Worm (Caenorhabditis elegans): ENCODE results near the gene ZK662.6.

ZK662.6 gene

ce11 chrX:15738432-15739003 is 20.1 kb downstream of the ZK662.6 start:
- TF ChIP-seq flt-1 (GFP tag; IDR thresholded peaks at IDR 0.05): peak; percentile 23; the same call in 1 of the 2 replicates
- peak; percentile 29; the same call in 1 of the 2 replicates for TF ChIP-seq T22C8.4 (GFP tag; IDR thresholded peaks at IDR 0.05)

- TF ChIP-seq flt-1 (GFP tag; IDR thresholded peaks at IDR 0.05) (no peak), ztf-23 (GFP tag; IDR thresholded peaks at IDR 0.05) (no peak), ztf-29 (GFP tag; IDR thresholded peaks at IDR 0.05) (no peak), T22C8.4 (GFP tag; IDR thresholded peaks at IDR 0.05) (no peak), tab-1 (GFP tag; IDR thresholded peaks at IDR 0.05) (no peak), cog-1 (tag; optimal IDR thresholded peaks at IDR 0.05) (no peak), klf-2 (GFP tag; conservative IDR thresholded peaks at IDR 0.05) (no peak), med-1 (GFP tag; optimal IDR thresholded peaks at IDR 0.05; ENCODE audit: insufficient read depth) (no peak), ref-1 (GFP tag; conservative IDR thresholded peaks at IDR 0.05) (no peak)
Measured at ce11 chrX:15740526-15740925, 22.1 kb downstream of the ZK662.6 start, which contains the start of gene srg-64. TSS of gene srg-64 (minus strand) at chrX:15740626.

- TF ChIP-seq ztf-29 (GFP tag; IDR thresholded peaks at IDR 0.05): peak; percentile 88
- peak; percentile 96 for TF ChIP-seq tab-1 (GFP tag; IDR thresholded peaks at IDR 0.05)
- TF ChIP-seq flt-1 (GFP tag; IDR thresholded peaks at IDR 0.05): peak; percentile 96
- peak; percentile 92 for TF ChIP-seq klf-2 (GFP tag; conservative IDR thresholded peaks at IDR 0.05)
- peak; percentile 95 for TF ChIP-seq ztf-23 (GFP tag; IDR thresholded peaks at IDR 0.05)
- peak; percentile 84 for TF ChIP-seq cog-1 (tag; optimal IDR thresholded peaks at IDR 0.05)
- peak; percentile 68 for TF ChIP-seq med-1 (GFP tag; optimal IDR thresholded peaks at IDR 0.05; ENCODE audit: insufficient read depth)
- peak; percentile 88 for TF ChIP-seq ref-1 (GFP tag; conservative IDR thresholded peaks at IDR 0.05)
- TF ChIP-seq T22C8.4 (GFP tag; IDR thresholded peaks at IDR 0.05): peak; percentile 91
Measured at ce11 chrX:15741852-15742251, 23.4 kb downstream of the ZK662.6 start.

ce11 chrX:15742310-15742709 is 23.9 kb downstream of the ZK662.6 start, which contains the start of gene nhr-255:
TSS of gene nhr-255 (plus strand) at chrX:15742610.
- TF ChIP-seq cog-1 (tag; optimal IDR thresholded peaks at IDR 0.05) (no peak), T22C8.4 (GFP tag; IDR thresholded peaks at IDR 0.05) (no peak), klf-2 (GFP tag; conservative IDR thresholded peaks at IDR 0.05) (no peak), ztf-23 (GFP tag; IDR thresholded peaks at IDR 0.05) (no peak), ztf-29 (GFP tag; IDR thresholded peaks at IDR 0.05) (no peak), med-1 (GFP tag; optimal IDR thresholded peaks at IDR 0.05; ENCODE audit: insufficient read depth) (no peak), tab-1 (GFP tag; IDR thresholded peaks at IDR 0.05) (no peak), flt-1 (GFP tag; IDR thresholded peaks at IDR 0.05) (no peak), ref-1 (GFP tag; conservative IDR thresholded peaks at IDR 0.05) (no peak)

DNA sequence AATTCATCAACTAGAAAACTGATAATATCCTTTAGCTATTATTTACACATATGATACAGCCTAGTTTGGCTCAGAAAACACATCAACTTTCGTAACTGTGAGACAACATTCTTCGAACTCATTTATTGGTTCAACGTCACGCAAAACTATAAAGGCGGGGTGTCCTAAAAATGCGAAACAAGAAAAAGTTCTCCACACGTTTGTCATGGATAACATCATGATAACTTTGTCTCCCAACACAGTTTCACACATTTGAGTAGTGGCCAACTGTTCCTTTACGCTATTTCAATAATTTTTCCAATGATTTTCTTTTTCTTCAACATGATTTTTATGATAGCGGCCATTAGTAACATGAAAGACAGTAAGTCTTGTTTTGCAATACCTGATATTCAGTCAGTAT is 28.3 kb downstream of the ZK662.6 start, which contains the start of gene srxa-9:
Gene srxa-9, plus strand, starts transcription at position 301 of the 400 bp plus-strand sequence.
- TF ChIP-seq med-1 (GFP tag; optimal IDR thresholded peaks at IDR 0.05; ENCODE audit: insufficient read depth) (no peak), tab-1 (GFP tag; IDR thresholded peaks at IDR 0.05) (no peak), flt-1 (GFP tag; IDR thresholded peaks at IDR 0.05) (no peak), T22C8.4 (GFP tag; IDR thresholded peaks at IDR 0.05) (no peak), ztf-23 (GFP tag; IDR thresholded peaks at IDR 0.05) (no peak), cog-1 (tag; optimal IDR thresholded peaks at IDR 0.05) (no peak), klf-2 (GFP tag; conservative IDR thresholded peaks at IDR 0.05) (no peak), ztf-29 (GFP tag; IDR thresholded peaks at IDR 0.05) (no peak), ref-1 (GFP tag; conservative IDR thresholded peaks at IDR 0.05) (no peak)

DNA sequence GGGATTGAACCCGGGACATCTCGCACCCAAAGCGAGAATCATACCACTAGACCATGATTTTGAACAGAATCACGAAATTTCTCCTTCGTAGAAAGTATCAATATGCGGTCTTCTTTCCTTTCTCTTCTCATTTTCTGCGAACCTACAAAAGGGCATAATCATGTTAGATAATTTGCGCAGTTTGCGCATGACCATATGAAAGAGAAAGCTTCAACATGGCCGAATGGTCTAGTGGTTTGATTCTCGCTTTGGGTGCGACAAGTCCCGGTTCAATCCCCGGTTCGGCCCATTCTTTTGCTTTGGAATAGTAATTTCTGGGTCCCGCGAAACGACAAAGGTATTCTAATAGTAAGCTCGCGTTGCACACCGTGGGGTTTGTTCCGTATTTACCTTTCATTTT is 29.4 kb downstream of the ZK662.6 start:
- TF ChIP-seq ztf-29 (GFP tag; IDR thresholded peaks at IDR 0.05) (no peak), klf-2 (GFP tag; conservative IDR thresholded peaks at IDR 0.05) (no peak), T22C8.4 (GFP tag; IDR thresholded peaks at IDR 0.05) (0 out of 2 replicates have a peak, but pooled peaks have one; percentile 5), ztf-23 (GFP tag; IDR thresholded peaks at IDR 0.05) (no peak), tab-1 (GFP tag; IDR thresholded peaks at IDR 0.05) (0 out of 2 replicates have a peak, but pooled peaks have one; percentile 17), ref-1 (GFP tag; conservative IDR thresholded peaks at IDR 0.05) (no peak), med-1 (GFP tag; optimal IDR thresholded peaks at IDR 0.05; ENCODE audit: insufficient read depth) (no peak), cog-1 (tag; optimal IDR thresholded peaks at IDR 0.05) (no peak), flt-1 (GFP tag; IDR thresholded peaks at IDR 0.05) (0 out of 2 replicates have a peak, but pooled peaks have one; percentile 13)

- TF ChIP-seq T22C8.4 (GFP tag; IDR thresholded peaks at IDR 0.05) (no peak), med-1 (GFP tag; optimal IDR thresholded peaks at IDR 0.05; ENCODE audit: insufficient read depth) (no peak), ztf-29 (GFP tag; IDR thresholded peaks at IDR 0.05) (no peak), cog-1 (tag; optimal IDR thresholded peaks at IDR 0.05) (no peak), ref-1 (GFP tag; conservative IDR thresholded peaks at IDR 0.05) (no peak), tab-1 (GFP tag; IDR thresholded peaks at IDR 0.05) (no peak), ztf-23 (GFP tag; IDR thresholded peaks at IDR 0.05) (no peak), flt-1 (GFP tag; IDR thresholded peaks at IDR 0.05) (no peak), klf-2 (GFP tag; conservative IDR thresholded peaks at IDR 0.05) (no peak)
Measured at ce11 chrX:15751245-15751644, 32.8 kb downstream of the ZK662.6 start.

DNA sequence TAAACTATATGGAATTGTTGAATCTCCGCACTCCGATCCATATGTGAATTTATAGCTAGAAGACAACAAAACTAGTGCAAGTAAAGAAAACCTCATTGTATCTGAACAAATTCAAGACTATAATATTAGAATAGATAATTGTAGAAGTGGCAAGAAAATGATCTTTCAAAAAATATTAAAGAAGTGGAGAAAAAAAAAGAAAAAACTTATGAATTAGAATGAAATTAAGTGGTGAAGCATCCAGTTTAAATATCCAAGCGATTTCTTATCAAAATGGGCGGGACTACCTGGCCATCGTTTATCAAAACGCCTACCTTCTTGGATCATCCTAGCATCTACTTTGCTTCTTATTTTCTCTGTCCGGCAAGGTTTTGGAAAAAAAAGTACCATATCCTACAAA is 38.7 kb downstream of the ZK662.6 start, which contains the start of gene wrt-4:
Gene wrt-4, minus strand, starts transcription at position 101 of the 400 bp plus-strand sequence.
- TF ChIP-seq tab-1 (GFP tag; IDR thresholded peaks at IDR 0.05) (no peak), klf-2 (GFP tag; conservative IDR thresholded peaks at IDR 0.05) (no peak), med-1 (GFP tag; optimal IDR thresholded peaks at IDR 0.05; ENCODE audit: insufficient read depth) (no peak), ztf-23 (GFP tag; IDR thresholded peaks at IDR 0.05) (no peak), ztf-29 (GFP tag; IDR thresholded peaks at IDR 0.05) (no peak), cog-1 (tag; optimal IDR thresholded peaks at IDR 0.05) (no peak), flt-1 (GFP tag; IDR thresholded peaks at IDR 0.05) (no peak), ref-1 (GFP tag; conservative IDR thresholded peaks at IDR 0.05) (no peak), T22C8.4 (GFP tag; IDR thresholded peaks at IDR 0.05) (no peak)

- TF ChIP-seq ref-1 (GFP tag; conservative IDR thresholded peaks at IDR 0.05) (no peak), ztf-23 (GFP tag; IDR thresholded peaks at IDR 0.05) (no peak), klf-2 (GFP tag; conservative IDR thresholded peaks at IDR 0.05) (no peak), flt-1 (GFP tag; IDR thresholded peaks at IDR 0.05) (no peak), tab-1 (GFP tag; IDR thresholded peaks at IDR 0.05) (no peak), med-1 (GFP tag; optimal IDR thresholded peaks at IDR 0.05; ENCODE audit: insufficient read depth) (no peak), T22C8.4 (GFP tag; IDR thresholded peaks at IDR 0.05) (no peak), cog-1 (tag; optimal IDR thresholded peaks at IDR 0.05) (no peak), ztf-29 (GFP tag; IDR thresholded peaks at IDR 0.05) (no peak)
Measured at ce11 chrX:15759222-15759621, 40.8 kb downstream of the ZK662.6 start.
